Worm (Caenorhabditis elegans): ENCODE measurements around the gene F08F1.3.

Gene F08F1.3

ce11 chrX:8423199-8423598, 5.4 kb upstream of the F08F1.3 start:
- TF ChIP-seq F49E8.2 (tag; optimal IDR thresholded peaks at IDR 0.05; ENCODE audit: insufficient read depth) (no peak), cebp-1 (GFP tag; IDR thresholded peaks at IDR 0.05) (no peak), cebp-1 (tag; optimal IDR thresholded peaks at IDR 0.05) (peak; percentile 12), nhr-80 (tag; optimal IDR thresholded peaks at IDR 0.05) (peak; percentile 18)

ce11 chrX:8423633-8424032, 5.0 kb upstream of the F08F1.3 start, which contains the start of gene tth-1:
Gene tth-1, minus strand, starts transcription at chrX:8423733.
- no peak for TF ChIP-seq mxl-1 (tag; optimal IDR thresholded peaks at IDR 0.05)
- no peak for TF ChIP-seq xnd-1 (tag; optimal IDR thresholded peaks at IDR 0.05)
- TF ChIP-seq bed-1 (GFP tag; IDR thresholded peaks at IDR 0.05), result no peak
- no peak for TF ChIP-seq snpc-4 (GFP tag; optimal IDR thresholded peaks at IDR 0.05)
- TF ChIP-seq snpc-4 (tag; optimal IDR thresholded peaks at IDR 0.05), result no peak
- no peak for TF ChIP-seq rpc-1 (optimal IDR thresholded peaks at IDR 0.05)
- TF ChIP-seq rpc-1 (tag; optimal IDR thresholded peaks at IDR 0.05), result no peak
- TF ChIP-seq F52B5.7 (tag; optimal IDR thresholded peaks at IDR 0.05), result no peak
- TF ChIP-seq cebp-1 (GFP tag; IDR thresholded peaks at IDR 0.05), result no peak
- TF ChIP-seq cebp-1 (tag; optimal IDR thresholded peaks at IDR 0.05), result no peak
- no peak for TF ChIP-seq egrh-3 (GFP tag; IDR thresholded peaks at IDR 0.05)
- TF ChIP-seq hsf-1 (GFP tag; IDR thresholded peaks at IDR 0.05), result no peak
- no peak for TF ChIP-seq nhr-179 (tag; optimal IDR thresholded peaks at IDR 0.05)
- no peak for TF ChIP-seq F23B12.7 (tag; optimal IDR thresholded peaks at IDR 0.05; ENCODE audit: insufficient read depth)
- TF ChIP-seq dpff-1 (tag; optimal IDR thresholded peaks at IDR 0.05), result no peak
- TF ChIP-seq ztf-3 (GFP tag; optimal IDR thresholded peaks at IDR 0.05), result no peak
- no peak for TF ChIP-seq sea-2 (GFP tag; IDR thresholded peaks at IDR 0.05)
- no peak for TF ChIP-seq ztf-22 (GFP tag; optimal IDR thresholded peaks at IDR 0.05)
- no peak for TF ChIP-seq attf-6 (GFP tag; IDR thresholded peaks at IDR 0.05)
- TF ChIP-seq lsl-1 (GFP tag; optimal IDR thresholded peaks at IDR 0.05), result no peak
- TF ChIP-seq F49E8.2 (tag; optimal IDR thresholded peaks at IDR 0.05; ENCODE audit: insufficient read depth), result no peak
- TF ChIP-seq F10E7.11 (tag; optimal IDR thresholded peaks at IDR 0.05), result no peak

ce11 chrX:8424286-8424685, 4.4 kb upstream of the F08F1.3 start:
- TF ChIP-seq ztf-25 (GFP tag; IDR thresholded peaks at IDR 0.05), result no peak
- no peak for TF ChIP-seq let-607 (tag; optimal IDR thresholded peaks at IDR 0.05)
- no peak for TF ChIP-seq sptf-2 (GFP tag; optimal IDR thresholded peaks at IDR 0.05)
- TF ChIP-seq sea-2 (GFP tag; IDR thresholded peaks at IDR 0.05), result no peak
- no peak for TF ChIP-seq ceh-91 (GFP tag; IDR thresholded peaks at IDR 0.05)

ce11 chrX:8426160-8426712, 2.4 kb upstream of the F08F1.3 start:
- TF ChIP-seq rec-8 (tag; optimal IDR thresholded peaks at IDR 0.05) (no peak), K12H6.12 (tag; optimal IDR thresholded peaks at IDR 0.05) (no peak), F10E7.11 (tag; optimal IDR thresholded peaks at IDR 0.05) (no peak), lin-54 (GFP tag; optimal IDR thresholded peaks at IDR 0.05) (no peak), mcd-1 (GFP tag; IDR thresholded peaks at IDR 0.05) (no peak), snpc-3.4 (tag; optimal IDR thresholded peaks at IDR 0.05) (no peak), nhr-179 (tag; optimal IDR thresholded peaks at IDR 0.05) (no peak), B0019.2 (GFP tag; conservative IDR thresholded peaks at IDR 0.05) (no peak), Y79H2A.3 (GFP tag; conservative IDR thresholded peaks at IDR 0.05) (no peak), B0035.1 (tag; optimal IDR thresholded peaks at IDR 0.05) (no peak), dox-1 (GFP tag; IDR thresholded peaks at IDR 0.05) (no peak), tlf-1 (GFP tag; optimal IDR thresholded peaks at IDR 0.05) (no peak), cebp-1 (GFP tag; IDR thresholded peaks at IDR 0.05) (no peak), cebp-1 (tag; optimal IDR thresholded peaks at IDR 0.05) (no peak)
